Fruit fly (Drosophila melanogaster): Measurements from ENCODE around the gene CG14877.

- no peak for TF ChIP-seq gl (tag; optimal IDR thresholded peaks at IDR 0.05)
- no peak for TF ChIP-seq CG17806 (tag; optimal IDR thresholded peaks at IDR 0.05)
- no peak for TF ChIP-seq rn (GFP tag; IDR thresholded peaks at IDR 0.05)
- no peak for TF ChIP-seq CG12605 (GFP tag; IDR thresholded peaks at IDR 0.05)
- TF ChIP-seq D1 (tag; optimal IDR thresholded peaks at IDR 0.05), result no peak
- no peak for TF ChIP-seq CG9948 (tag; optimal IDR thresholded peaks at IDR 0.05)
- TF ChIP-seq Pif1A (GFP tag; optimal IDR thresholded peaks at IDR 0.05), result no peak
- TF ChIP-seq CG10348 (GFP tag; IDR thresholded peaks at IDR 0.05), result no peak
- no peak for TF ChIP-seq EcR (GFP tag; optimal IDR thresholded peaks at IDR 0.05)
- no peak for TF ChIP-seq CG15710 (tag; optimal IDR thresholded peaks at IDR 0.05)
Measured at dm6 chr3R:15846234-15846633, 49.6 kb downstream of the CG14877 start, which contains the start of gene CG4546.

All from whole organism, pupa.